Worm (Caenorhabditis elegans): Measurements from ENCODE around the gene gcp-2.1.
"Not testable (repeated sequence)": the region's sequence is repeated elsewhere in the genome, so short reads cannot be mapped to it uniquely, and the experiment has no call there.

DNA sequence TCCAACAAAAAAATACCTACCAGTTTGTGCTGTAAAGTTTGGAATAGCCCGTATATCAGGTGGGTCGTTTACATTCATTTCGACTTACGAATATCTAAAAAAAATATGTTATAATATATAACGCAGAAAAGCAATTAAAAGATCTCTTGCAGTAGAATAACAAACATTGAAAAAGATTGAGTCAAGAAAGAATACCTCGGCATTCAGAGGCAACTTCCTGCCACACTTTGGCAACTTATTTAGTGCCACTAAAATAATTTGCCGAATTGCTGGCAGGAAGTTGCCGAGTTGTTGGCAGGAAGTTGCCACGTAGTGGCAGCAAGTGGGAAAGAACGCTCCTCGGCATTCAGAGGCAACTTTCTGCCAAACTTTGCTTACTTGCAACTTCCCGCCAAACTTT lies 45.5 kb downstream of the gcp-2.1 start, which contains the start of gene C04E7.3:
- not testable (repeated sequence) for TF ChIP-seq hlh-13 (GFP tag; optimal IDR thresholded peaks at IDR 0.05); lim-6 (tag; optimal IDR thresholded peaks at IDR 0.05); pag-3 (tag; optimal IDR thresholded peaks at IDR 0.05; ENCODE audit: borderline replicate concordance); nfya-1 (tag; optimal IDR thresholded peaks at IDR 0.05); unc-55 (GFP tag; optimal IDR thresholded peaks at IDR 0.05); ceh-30 (tag; optimal IDR thresholded peaks at IDR 0.05); hlh-30 (tag; optimal IDR thresholded peaks at IDR 0.05; ENCODE audit: insufficient read depth); ahr-1 (tag; optimal IDR thresholded peaks at IDR 0.05); ceh-2 (tag; optimal IDR thresholded peaks at IDR 0.05); pha-4 (tag; optimal IDR thresholded peaks at IDR 0.05); pros-1 (tag; optimal IDR thresholded peaks at IDR 0.05)
